Fruit fly (Drosophila melanogaster) whole organism, prepupa: ENCODE measurements around the gene spn-B.

ENCODE experiments used
- CG11762 ChIP-seq: fragments of 200-800 bp; sonication (Bioruptor generic); optimal IDR thresholded peaks from 3 replicates; lab custom pipeline; 2016; ENCODE audit warnings: missing biosample characterization, missing genetic modification characterization; ENCODE audit not compliant: insufficient read depth
- CG16779 ChIP-seq: fragments of 200-800 bp; sonication (Bioruptor generic); optimal IDR thresholded peaks from 3 replicates; lab custom pipeline; 2017; ENCODE audit warnings: missing biosample characterization, mild to moderate bottlenecking, missing genetic modification characterization
- Hr38 ChIP-seq: sonication (Bioruptor generic); optimal IDR thresholded peaks from 2 replicates; lab custom pipeline; 2016; ENCODE audit warnings: missing biosample characterization, missing genetic modification characterization
- Smox ChIP-seq: fragments of 200-800 bp; sonication (Bioruptor generic); optimal IDR thresholded peaks from 3 replicates; lab custom pipeline; 2016; ENCODE audit warnings: missing biosample characterization, missing genetic modification characterization

DNA sequence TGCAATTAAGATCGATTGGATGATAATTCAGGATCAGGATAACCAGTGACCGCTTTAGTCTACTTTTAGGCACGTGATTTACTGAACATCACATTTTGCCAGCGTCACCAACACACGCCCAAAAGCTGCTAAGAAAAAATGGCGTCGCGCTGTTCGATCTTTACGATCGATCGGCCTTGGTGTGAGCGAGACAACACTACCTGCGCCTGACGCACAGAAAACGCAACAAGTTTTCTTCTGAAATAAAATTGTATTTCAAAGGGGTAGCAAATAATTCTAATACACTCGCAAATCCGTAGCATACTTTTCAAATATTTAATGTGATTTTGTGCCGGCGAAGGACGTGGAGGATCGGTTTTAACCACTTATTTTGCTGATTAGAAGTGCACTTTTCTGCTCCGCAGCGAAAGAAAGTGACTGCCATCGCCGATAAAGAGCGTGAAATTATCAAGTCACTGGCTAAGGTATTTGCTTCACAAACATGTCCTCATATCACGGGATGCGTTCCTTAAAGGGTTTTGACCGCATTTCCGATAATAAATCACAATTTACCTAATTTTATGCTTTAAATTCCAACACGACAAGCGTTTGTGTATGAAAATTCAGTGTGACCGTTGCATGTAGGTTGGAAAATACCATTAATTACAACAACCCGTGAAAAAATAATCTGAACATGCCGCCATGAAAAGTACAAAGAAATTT is 19.7 kb upstream of the spn-B start:
- no peak for TF ChIP-seq Smox (GFP tag; lab: Kevin White, UChicago)
- no peak for TF ChIP-seq CG11762 (GFP tag; lab: Kevin White, UChicago)
- TF ChIP-seq Hr38 (GFP tag; lab: Kevin White, UChicago) = no peak
- TF ChIP-seq CG16779 = no peak
